Worm (Caenorhabditis elegans) whole organism, young adult: ENCODE measurements around the gene trcs-2.

Source experiments
- T26A5.8 ChIP-seq: sonication (generic microtip); optimal IDR thresholded peaks from 2 replicates; lab custom pipeline; 2016; ENCODE audit warnings: missing genetic modification characterization, missing compliant biosample characterization
- ceh-27 ChIP-seq: fragments of 200-800 bp; sonication (Bioruptor generic); optimal IDR thresholded peaks from 2 replicates; lab custom pipeline; 2018; ENCODE audit warnings: mild to moderate bottlenecking, missing genetic modification characterization, moderate library complexity, missing compliant biosample characterization
- egl-44 ChIP-seq: fragments of 200-800 bp; sonication (Bioruptor generic); IDR thresholded peaks from 2 replicates; pipeline ENCODE4 v1.3.6; 2022; ENCODE audit warnings: missing genetic modification reagents, missing genetic modification characterization, missing compliant biosample characterization
- fkh-3 ChIP-seq: sonication (generic microtip); optimal IDR thresholded peaks from 2 replicates; lab custom pipeline; 2016; ENCODE audit warnings: mild to moderate bottlenecking, missing genetic modification characterization, missing compliant biosample characterization
- hsf-1 ChIP-seq: fragments of 200-800 bp; sonication (Bioruptor generic); IDR thresholded peaks from 2 replicates; pipeline ENCODE4 v1.3.6; 2022; ENCODE audit warnings: missing genetic modification reagents, missing genetic modification characterization, missing compliant biosample characterization
- lin-35 ChIP-seq, 3 experiments: fragments of 150-350 bp in 2 of 3; sonication (generic microtip) in 1 of 3; optimal IDR thresholded peaks; 2 replicates each; lab custom pipeline; 2014 to 2018; ENCODE audit warnings: missing biosample characterization in 3 of 3, missing genetic modification characterization in 3 of 3, missing genetic modification reagents in 3 of 3
- mel-28 ChIP-seq: sonication (generic microtip); optimal IDR thresholded peaks from 2 replicates; lab custom pipeline; 2016; ENCODE audit warnings: borderline replicate concordance, mild to moderate bottlenecking, missing genetic modification characterization, missing compliant biosample characterization
- sdz-38 ChIP-seq: sonication (generic microtip); optimal IDR thresholded peaks from 2 replicates; lab custom pipeline; 2016; ENCODE audit warnings: missing genotype, missing genetic modification characterization, missing compliant biosample characterization
- sea-2 ChIP-seq: fragments of 200-800 bp; sonication (Bioruptor generic); IDR thresholded peaks from 2 replicates; pipeline ENCODE4 v1.3.6; 2022; ENCODE audit warnings: missing genetic modification characterization, missing compliant biosample characterization
- snpc-1.1 ChIP-seq: sonication (generic microtip); optimal IDR thresholded peaks from 2 replicates; lab custom pipeline; 2017; ENCODE audit warnings: missing genetic modification characterization, mild to moderate bottlenecking, missing compliant biosample characterization, antibody characterized with exemption, moderate library complexity, missing genotype, missing genetic modification reagents; ENCODE audit not compliant: insufficient read depth
- somi-1 ChIP-seq: fragments of 200-800 bp; sonication (Bioruptor generic); optimal IDR thresholded peaks from 2 replicates; lab custom pipeline; 2018; ENCODE audit warnings: mild to moderate bottlenecking, missing genetic modification characterization, missing compliant biosample characterization
- tlf-1 ChIP-seq: fragments of 200-800 bp; sonication (Bioruptor generic); optimal IDR thresholded peaks from 2 replicates; lab custom pipeline; 2018; ENCODE audit warnings: mild to moderate bottlenecking, missing genetic modification characterization, missing compliant biosample characterization
- ztf-22 ChIP-seq: fragments of 200-800 bp; sonication (Bioruptor generic); optimal IDR thresholded peaks from 2 replicates; lab custom pipeline; 2018; ENCODE audit warnings: mild to moderate bottlenecking, missing genetic modification characterization, moderate library complexity, missing compliant biosample characterization
- ztf-3 ChIP-seq: fragments of 200-800 bp; sonication (Bioruptor generic); optimal IDR thresholded peaks from 2 replicates; lab custom pipeline; 2018; ENCODE audit warnings: mild to moderate bottlenecking, missing genetic modification characterization, missing compliant biosample characterization

DNA sequence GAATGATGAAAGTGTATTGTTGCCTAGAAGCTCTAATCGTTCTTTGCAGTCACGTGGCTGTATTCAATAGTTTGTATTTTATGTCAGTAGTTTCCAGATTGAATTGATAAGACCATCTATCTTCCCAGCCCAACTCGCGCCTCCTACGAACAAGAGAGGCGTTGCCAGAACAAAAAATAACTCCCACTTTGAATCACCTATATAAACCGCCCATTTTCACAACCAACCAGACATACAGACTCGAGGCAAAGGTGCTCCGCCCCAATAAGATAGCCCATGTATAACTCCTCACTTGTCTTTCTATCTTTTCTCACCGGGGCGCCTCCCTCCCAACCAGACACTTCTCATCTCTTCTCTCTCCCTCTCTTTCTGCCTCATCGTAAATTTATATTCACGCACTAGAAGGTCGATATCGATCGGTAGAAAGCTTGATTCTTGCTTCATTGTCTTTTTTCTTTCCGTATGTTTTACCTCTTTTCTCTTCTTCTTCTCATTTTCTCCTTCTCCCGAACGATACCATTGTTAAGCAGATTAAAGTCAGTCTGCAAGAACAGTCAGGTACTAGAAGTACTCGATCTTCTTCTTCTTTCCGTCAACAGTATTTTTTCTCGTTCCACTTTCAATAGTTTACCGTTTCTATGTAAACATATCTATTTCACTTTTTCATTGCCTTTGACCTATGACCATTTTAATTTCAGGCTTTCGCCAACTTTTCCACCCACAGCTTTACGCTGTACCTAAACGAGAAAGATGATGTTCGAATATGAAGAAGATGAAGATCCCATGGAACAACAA lies 21.3 kb downstream of the trcs-2 start, which contains the start of gene mak-1:
- TF ChIP-seq sdz-38 (tag; lab: Kevin White, UChicago) (no peak), ceh-27 (no peak), lin-35 (GFP tag; optimal IDR thresholded peaks at IDR 0.05; lab: Kevin White, UChicago) (no peak), somi-1 (no peak), sea-2 (GFP tag; lab: Robert Waterston, UW) (no peak), T26A5.8 (tag; lab: Kevin White, UChicago) (no peak), hsf-1 (GFP tag; lab: Robert Waterston, UW) (no peak), egl-44 (GFP tag; lab: Robert Waterston, UW) (no peak), tlf-1 (GFP tag; lab: Kevin White, UChicago) (no peak), fkh-3 (tag; lab: Kevin White, UChicago) (no peak), snpc-1.1 (tag; lab: Kevin White, UChicago) (no peak), ztf-3 (GFP tag; lab: Kevin White, UChicago) (no peak), ztf-22 (GFP tag; lab: Kevin White, UChicago) (no peak), mel-28 (tag; lab: Kevin White, UChicago) (no peak)
